Fruit fly (Drosophila melanogaster): ENCODE measurements around the gene CG13928.
A peak's percentile ranks its signal among the peaks of the same experiment; 100 is the strongest.

The CG13928 gene

DNA sequence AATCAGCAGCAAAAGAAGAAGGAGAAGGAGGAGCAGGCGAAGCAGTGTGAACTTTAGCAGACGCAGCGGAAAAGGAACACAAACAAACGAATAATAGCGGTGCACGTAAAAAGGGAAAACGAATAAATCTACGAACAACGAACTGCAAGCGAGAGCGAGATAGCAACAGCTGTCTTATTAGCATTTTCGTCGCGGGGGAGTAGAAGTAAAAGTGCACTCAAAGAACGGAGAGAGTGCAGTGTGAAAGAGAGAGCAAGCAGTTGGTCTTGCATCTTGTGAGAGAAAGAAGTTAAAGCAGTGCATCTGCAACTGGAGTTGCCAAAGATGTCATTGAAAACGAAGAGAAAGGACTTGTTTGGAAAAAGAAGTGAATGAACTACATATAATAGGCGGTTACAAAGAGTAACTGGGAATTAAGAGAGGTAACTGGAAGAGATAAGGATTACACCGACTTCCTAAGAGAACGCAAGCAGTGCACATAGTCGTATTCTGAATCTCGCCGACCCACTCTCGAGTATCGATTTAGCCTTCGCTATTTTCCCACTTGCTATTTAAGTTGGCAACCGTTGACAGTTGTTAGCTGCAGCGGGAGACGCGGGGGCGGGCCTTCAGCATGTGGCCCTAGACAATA is 35.2 kb downstream of the CG13928 start (continued):
- TF ChIP-seq Gug (GFP tag; IDR thresholded peaks at IDR 0.05): no peak
- TF ChIP-seq salr (GFP tag; optimal IDR thresholded peaks at IDR 0.05): no peak
- TF ChIP-seq CG8119 (GFP tag; IDR thresholded peaks at IDR 0.05): no peak; the same call in 2 of the 3 replicates
- TF ChIP-seq Hr4 (GFP tag; optimal IDR thresholded peaks at IDR 0.05): no peak
- no peak for TF ChIP-seq CG10631 (GFP tag; optimal IDR thresholded peaks at IDR 0.05)
- peak; percentile 6 for TF ChIP-seq Sox102F (GFP tag; optimal IDR thresholded peaks at IDR 0.05)
- TF ChIP-seq Sox15 (GFP tag; optimal IDR thresholded peaks at IDR 0.05): no peak
- no peak for TF ChIP-seq CG8632 (GFP tag; optimal IDR thresholded peaks at IDR 0.05)
- no peak for TF ChIP-seq Eip93F (GFP tag; optimal IDR thresholded peaks at IDR 0.05)
- TF ChIP-seq CG1621 (tag; optimal IDR thresholded peaks at IDR 0.05): no peak
- TF ChIP-seq Smox (GFP tag; optimal IDR thresholded peaks at IDR 0.05): no peak
- no peak for TF ChIP-seq CG6792 (GFP tag; optimal IDR thresholded peaks at IDR 0.05)
- peak; percentile 36 for TF ChIP-seq dsx (GFP tag; optimal IDR thresholded peaks at IDR 0.05; ENCODE audit: poor library complexity, severe bottlenecking)
- no peak for TF ChIP-seq CG11294 (GFP tag; IDR thresholded peaks at IDR 0.05)
- peak; percentile 75 for TF ChIP-seq svp (GFP tag)
- TF ChIP-seq pdm3 (GFP tag; optimal IDR thresholded peaks at IDR 0.05): no peak

DNA sequence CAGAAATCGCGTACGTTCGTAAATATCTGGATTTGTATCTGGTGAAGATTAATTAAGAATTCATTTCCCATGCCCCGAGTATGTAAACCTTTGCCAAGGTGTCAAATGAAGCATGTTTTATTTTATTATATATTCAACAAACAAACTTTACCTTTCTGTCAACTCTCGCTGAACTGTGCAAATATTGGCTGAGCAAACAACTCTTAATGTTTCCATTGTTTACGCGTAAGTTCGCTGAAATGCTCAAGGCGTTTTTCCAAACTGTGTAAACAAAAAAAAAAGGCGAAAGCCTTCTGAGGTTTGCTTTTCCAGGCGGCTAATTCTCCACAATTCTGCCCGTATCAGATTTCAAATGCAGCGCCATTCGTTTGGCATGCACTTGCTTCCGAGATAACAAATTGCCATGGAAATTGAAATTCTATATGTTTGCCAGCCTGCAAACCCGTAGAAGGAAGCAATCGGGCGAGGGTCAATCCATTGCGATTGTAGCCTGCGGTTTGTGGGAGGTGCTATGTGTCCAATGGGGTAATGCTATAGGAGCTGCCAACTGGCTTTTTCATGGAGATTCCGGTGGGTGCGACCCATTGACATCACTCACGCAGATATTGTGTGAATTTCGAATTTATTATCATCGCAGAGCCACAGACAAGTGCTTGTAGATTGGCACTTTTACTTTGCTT is 36.3 kb downstream of the CG13928 start:
- TF ChIP-seq Lpt (GFP tag; optimal IDR thresholded peaks at IDR 0.05): peak; percentile 42
- TF ChIP-seq CG32006 (GFP tag; optimal IDR thresholded peaks at IDR 0.05): peak; percentile 30
- TF ChIP-seq CG34406 (GFP tag; optimal IDR thresholded peaks at IDR 0.05): peak; percentile 85
- TF ChIP-seq CG6276 (GFP tag; optimal IDR thresholded peaks at IDR 0.05): no peak
- peak; percentile 83 for TF ChIP-seq CG3919 (GFP tag; optimal IDR thresholded peaks at IDR 0.05)
- TF ChIP-seq Eip78C (GFP tag): peak; percentile 94
- TF ChIP-seq OdsH (GFP tag; optimal IDR thresholded peaks at IDR 0.05): peak; percentile 70
- peak; percentile 64 to 89 for TF ChIP-seq ss (GFP tag; optimal IDR thresholded peaks at IDR 0.05)
- peak; percentile 81 for TF ChIP-seq spab (GFP tag; optimal IDR thresholded peaks at IDR 0.05)
- TF ChIP-seq Eip75B (GFP tag; optimal IDR thresholded peaks at IDR 0.05): peak; percentile 78
- TF ChIP-seq CG6792 (GFP tag; optimal IDR thresholded peaks at IDR 0.05): peak; percentile 84
- TF ChIP-seq Hr4 (GFP tag; optimal IDR thresholded peaks at IDR 0.05): no peak
- TF ChIP-seq CG7368 (GFP tag; optimal IDR thresholded peaks at IDR 0.05): peak; percentile 82
- peak; percentile 95 for TF ChIP-seq fkh (GFP tag; optimal IDR thresholded peaks at IDR 0.05)
- TF ChIP-seq CG6163 (GFP tag; IDR thresholded peaks at IDR 0.05): peak; percentile 90
- TF ChIP-seq acj6 (GFP tag; optimal IDR thresholded peaks at IDR 0.05): peak; percentile 70
- peak; percentile 51 for TF ChIP-seq cyc (GFP tag; optimal IDR thresholded peaks at IDR 0.05)
- TF ChIP-seq CG8319 (GFP tag; optimal IDR thresholded peaks at IDR 0.05): peak; percentile 73
- TF ChIP-seq CG6854 (GFP tag; optimal IDR thresholded peaks at IDR 0.05): peak; percentile 90
- TF ChIP-seq Ets96B (tag; optimal IDR thresholded peaks at IDR 0.05): peak; percentile 50
- TF ChIP-seq dsx (GFP tag; optimal IDR thresholded peaks at IDR 0.05; ENCODE audit: poor library complexity, severe bottlenecking): peak; percentile 50
- no peak for TF ChIP-seq CG10631 (GFP tag; optimal IDR thresholded peaks at IDR 0.05)
- peak; percentile 76 for TF ChIP-seq topi (GFP tag; optimal IDR thresholded peaks at IDR 0.05)
- peak; percentile 57 for TF ChIP-seq fd85E (GFP tag; optimal IDR thresholded peaks at IDR 0.05)
- peak; percentile 74 for TF ChIP-seq Blimp-1 (GFP tag; optimal IDR thresholded peaks at IDR 0.05)
- TF ChIP-seq CG8632 (GFP tag; optimal IDR thresholded peaks at IDR 0.05): peak; percentile 85
- TF ChIP-seq Gug (GFP tag; IDR thresholded peaks at IDR 0.05): no peak
- TF ChIP-seq CG9139 (GFP tag; optimal IDR thresholded peaks at IDR 0.05): peak; percentile 87
- peak; percentile 87 for TF ChIP-seq CG1621 (tag; optimal IDR thresholded peaks at IDR 0.05)
- peak; percentile 80 for TF ChIP-seq pdm3 (GFP tag; optimal IDR thresholded peaks at IDR 0.05)
- TF ChIP-seq Hr38 (GFP tag; optimal IDR thresholded peaks at IDR 0.05): no peak
- TF ChIP-seq CG10669 (GFP tag; optimal IDR thresholded peaks at IDR 0.05): peak; percentile 85
- TF ChIP-seq lz (GFP tag; optimal IDR thresholded peaks at IDR 0.05): peak; percentile 74
- peak; percentile 68 for TF ChIP-seq achi (GFP tag; optimal IDR thresholded peaks at IDR 0.05)
- 0 out of 2 replicates have a peak, but pooled peaks have one; percentile 19 for TF ChIP-seq CG15336 (GFP tag; IDR thresholded peaks at IDR 0.05)
- TF ChIP-seq dac (GFP tag; optimal IDR thresholded peaks at IDR 0.05): no peak
- TF ChIP-seq esn (GFP tag; optimal IDR thresholded peaks at IDR 0.05): peak; percentile 90
- peak; percentile 29 to 80 for TF ChIP-seq salr (GFP tag; optimal IDR thresholded peaks at IDR 0.05)
- peak; percentile 90 for TF ChIP-seq svp (GFP tag)
- peak; percentile 97 for TF ChIP-seq vri (GFP tag; optimal IDR thresholded peaks at IDR 0.05)
- peak; percentile 50 for TF ChIP-seq Sox14 (GFP tag; optimal IDR thresholded peaks at IDR 0.05)

All from whole organism, prepupa.